Fruit fly (Drosophila melanogaster) whole organism, embryonic: Measurements from ENCODE around the gene tplus3a.

ENCODE experiments used
- Ada2b ChIP-seq: fragments of 200-800 bp; sonication (Bioruptor generic); IDR thresholded peaks from 2 replicates; pipeline ENCODE4 v1.3.6; 2022; ENCODE audit warnings: missing biosample characterization, missing genetic modification characterization
- Antp ChIP-seq: fragments of 200-800 bp; sonication (Bioruptor generic); optimal IDR thresholded peaks from 3 replicates; lab custom pipeline; 2016; ENCODE audit warnings: missing biosample characterization, missing genetic modification characterization
- Bdp1 ChIP-seq: fragments of 200-800 bp; sonication (Bioruptor generic); optimal IDR thresholded peaks from 3 replicates; lab custom pipeline; 2016; ENCODE audit warnings: missing biosample characterization, missing genetic modification characterization
- BtbVII ChIP-seq: fragments of 200-800 bp; sonication (Bioruptor generic); optimal IDR thresholded peaks from 3 replicates; lab custom pipeline; 2017; ENCODE audit warnings: missing biosample characterization, mild to moderate bottlenecking, missing genetic modification characterization
- C15 ChIP-seq: fragments of 200-800 bp; sonication (Bioruptor generic); IDR thresholded peaks from 3 replicates; pipeline ENCODE4 v1.3.6; 2022; ENCODE audit warnings: missing biosample characterization, missing genetic modification characterization
- CG10462 ChIP-seq: fragments of 200-800 bp; sonication (Bioruptor generic); optimal IDR thresholded peaks from 2 replicates; lab custom pipeline; 2016; ENCODE audit warnings: missing biosample characterization, missing genetic modification characterization
- CG11696 ChIP-seq: fragments of 200-800 bp; sonication (Bioruptor generic); IDR thresholded peaks from 2 replicates; pipeline ENCODE4 v1.3.6; 2022; ENCODE audit warnings: missing biosample characterization, missing genetic modification characterization
- CG12769 ChIP-seq: fragments of 200-800 bp; sonication (Bioruptor generic); optimal IDR thresholded peaks from 2 replicates; lab custom pipeline; 2019; ENCODE audit warnings: missing biosample characterization, mild to moderate bottlenecking, missing genetic modification characterization, moderate library complexity
- CG13424 ChIP-seq: fragments of 200-800 bp; sonication (Bioruptor generic); optimal IDR thresholded peaks from 2 replicates; lab custom pipeline; 2019; ENCODE audit warnings: missing biosample characterization, mild to moderate bottlenecking, missing genetic modification characterization, moderate library complexity
- CG14710 ChIP-seq: fragments of 200-800 bp; sonication (Bioruptor generic); optimal IDR thresholded peaks from 3 replicates; lab custom pipeline; 2019; ENCODE audit warnings: missing biosample characterization, mild to moderate bottlenecking, missing genetic modification characterization, moderate library complexity
- CG15011 ChIP-seq: fragments of 200-800 bp; sonication (Bioruptor generic); optimal IDR thresholded peaks from 3 replicates; lab custom pipeline; 2018; ENCODE audit warnings: missing biosample characterization, mild to moderate bottlenecking, missing genetic modification characterization
- CG16779 ChIP-seq: fragments of 200-800 bp; sonication (Bioruptor generic); IDR thresholded peaks from 2 replicates; pipeline ENCODE4 v1.3.6; 2022; ENCODE audit warnings: missing biosample characterization, missing genetic modification characterization
- CG16815 ChIP-seq: fragments of 200-800 bp; sonication (Bioruptor generic); optimal IDR thresholded peaks from 3 replicates; lab custom pipeline; 2017; ENCODE audit warnings: missing biosample characterization, mild to moderate bottlenecking, missing genetic modification characterization
- CG17385 ChIP-seq: fragments of 200-800 bp; sonication (Bioruptor generic); optimal IDR thresholded peaks from 3 replicates; lab custom pipeline; 2018; ENCODE audit warnings: missing biosample characterization, mild to moderate bottlenecking, missing genetic modification characterization
- CG2712 ChIP-seq: fragments of 200-800 bp; optimal IDR thresholded peaks from 3 replicates; lab custom pipeline; 2019; ENCODE audit warnings: missing biosample characterization, mild to moderate bottlenecking, missing genetic modification characterization, moderate library complexity
- CG30403 ChIP-seq: fragments of 200-800 bp; sonication (Bioruptor generic); optimal IDR thresholded peaks from 3 replicates; lab custom pipeline; 2016; ENCODE audit warnings: missing biosample characterization, missing genetic modification characterization
- CG31441 ChIP-seq: fragments of 200-800 bp; sonication (Bioruptor generic); IDR thresholded peaks from 2 replicates; pipeline ENCODE4 v1.3.6; 2022; ENCODE audit warnings: missing biosample characterization, missing genetic modification characterization
- CG4328 ChIP-seq: fragments of 200-800 bp; sonication (Bioruptor generic); optimal IDR thresholded peaks from 3 replicates; lab custom pipeline; 2017; ENCODE audit warnings: missing biosample characterization, missing genetic modification reagents, missing genetic modification characterization
- CG4404 ChIP-seq: fragments of 200-800 bp; sonication (Bioruptor generic); IDR thresholded peaks from 2 replicates; pipeline ENCODE4 v1.3.6; 2022; ENCODE audit warnings: missing biosample characterization, missing genetic modification characterization
- CG6175 ChIP-seq: fragments of 200-800 bp; sonication (Bioruptor generic); IDR thresholded peaks from 3 replicates; pipeline ENCODE4 v1.3.6; 2022; ENCODE audit warnings: missing biosample characterization, missing genetic modification characterization
- CG7556 ChIP-seq: fragments of 200-800 bp; sonication (Bioruptor generic); optimal IDR thresholded peaks from 2 replicates; lab custom pipeline; 2017; ENCODE audit warnings: missing biosample characterization, mild to moderate bottlenecking, missing genetic modification characterization
- CG7745 ChIP-seq: fragments of 200-800 bp; sonication (Bioruptor generic); optimal IDR thresholded peaks from 2 replicates; lab custom pipeline; 2018; ENCODE audit warnings: missing biosample characterization, mild to moderate bottlenecking, missing genetic modification characterization, moderate library complexity
- CG7839 ChIP-seq: fragments of 200-800 bp; sonication (Bioruptor generic); optimal IDR thresholded peaks from 3 replicates; lab custom pipeline; 2018; ENCODE audit warnings: missing biosample characterization, mild to moderate bottlenecking, missing genetic modification characterization, moderate library complexity
- CG7987 ChIP-seq: fragments of 200-800 bp; sonication (Bioruptor generic); optimal IDR thresholded peaks from 2 replicates; lab custom pipeline; 2018; ENCODE audit warnings: missing biosample characterization, mild to moderate bottlenecking, missing genetic modification characterization, moderate library complexity
- CG8359 ChIP-seq: fragments of 200-800 bp; sonication (Bioruptor generic); optimal IDR thresholded peaks from 2 replicates; lab custom pipeline; 2017; ENCODE audit warnings: missing biosample characterization, mild to moderate bottlenecking, missing genetic modification characterization, borderline replicate concordance
- CG8765 ChIP-seq: fragments of 200-800 bp; sonication (Bioruptor generic); IDR thresholded peaks from 2 replicates; pipeline ENCODE4 v1.3.6; 2022; ENCODE audit warnings: missing biosample characterization, missing genetic modification characterization
- CG8944 ChIP-seq: fragments of 200-800 bp; sonication (Bioruptor generic); optimal IDR thresholded peaks from 3 replicates; lab custom pipeline; 2016; ENCODE audit warnings: missing biosample characterization, missing genetic modification characterization
- E2f1 ChIP-seq: fragments of 200-800 bp; sonication (Bioruptor generic); IDR thresholded peaks from 2 replicates; pipeline ENCODE4 v1.3.6; 2022; ENCODE audit warnings: missing biosample characterization, missing genetic modification characterization
- Hr3 ChIP-seq: fragments of 200-800 bp; sonication (Bioruptor generic); optimal IDR thresholded peaks from 3 replicates; lab custom pipeline; 2016; ENCODE audit warnings: missing biosample characterization, missing genetic modification characterization
- Lpt ChIP-seq: fragments of >200 bp; optimal IDR thresholded peaks from 2 replicates; lab custom pipeline; 2018; ENCODE audit warnings: missing biosample characterization, missing genetic modification characterization
- Ravus ChIP-seq: fragments of 200-800 bp; sonication (Bioruptor generic); IDR thresholded peaks from 2 replicates; pipeline ENCODE4 v1.3.6; 2022; ENCODE audit warnings: missing biosample characterization, missing genetic modification characterization
- Rx ChIP-seq: fragments of 200-800 bp; sonication (Bioruptor generic); IDR thresholded peaks from 2 replicates; pipeline ENCODE4 v1.3.6; 2022; ENCODE audit warnings: missing biosample characterization, missing genetic modification characterization
- Scr ChIP-seq: fragments of 200-800 bp; sonication (Bioruptor generic); IDR thresholded peaks from 2 replicates; pipeline ENCODE4 v1.3.6; 2022; ENCODE audit warnings: missing biosample characterization, missing genetic modification characterization; ENCODE audit not compliant: partially characterized antibody
- Sox102F ChIP-seq: fragments of 200-800 bp; sonication (Bioruptor generic); optimal IDR thresholded peaks from 2 replicates; lab custom pipeline; 2018; ENCODE audit warnings: missing biosample characterization, mild to moderate bottlenecking, missing genetic modification characterization, moderate library complexity
- Sry-δ ChIP-seq: fragments of 200-800 bp; sonication (Bioruptor generic); optimal IDR thresholded peaks from 2 replicates; lab custom pipeline; 2016; ENCODE audit warnings: missing biosample characterization, missing genetic modification characterization
- Stat92E ChIP-seq, 3 experiments: fragments of >200 bp in 2 of 3; fragments of 200-800 bp in 1 of 3; sonication (Bioruptor generic) in 1 of 3; optimal IDR thresholded peaks; 2 replicates each; lab custom pipeline; 2017 to 2019; ENCODE audit warnings: missing biosample characterization in 3 of 3, missing genetic modification characterization in 3 of 3, mild to moderate bottlenecking in 1 of 3, moderate library complexity in 1 of 3
- ash1 ChIP-seq: fragments of 200-800 bp; sonication (Bioruptor generic); optimal IDR thresholded peaks from 2 replicates; lab custom pipeline; 2018; ENCODE audit warnings: missing biosample characterization, mild to moderate bottlenecking, missing genetic modification characterization
- fd102C ChIP-seq: fragments of 200-800 bp; sonication (Bioruptor generic); optimal IDR thresholded peaks from 2 replicates; lab custom pipeline; 2018; ENCODE audit warnings: missing biosample characterization, mild to moderate bottlenecking, missing genetic modification characterization, moderate library complexity
- gce ChIP-seq: fragments of 200-800 bp; sonication (Bioruptor generic); IDR thresholded peaks from 3 replicates; pipeline ENCODE4 v1.3.6; 2022; ENCODE audit warnings: missing biosample characterization, missing genetic modification characterization
- gt ChIP-seq: fragments of 200-800 bp; sonication (Bioruptor generic); IDR thresholded peaks from 2 replicates; pipeline ENCODE4 v1.3.6; 2022; ENCODE audit warnings: missing biosample characterization, missing genetic modification characterization
- ham ChIP-seq: fragments of 200-800 bp; sonication (Bioruptor generic); IDR thresholded peaks from 2 replicates; pipeline ENCODE4 v1.3.6; 2022; ENCODE audit warnings: missing biosample characterization, missing genetic modification characterization
- odd ChIP-seq: fragments of 200-800 bp; sonication (Bioruptor generic); optimal IDR thresholded peaks from 2 replicates; lab custom pipeline; 2017; ENCODE audit warnings: missing biosample characterization, mild to moderate bottlenecking, missing genetic modification characterization
- onecut ChIP-seq: fragments of 200-800 bp; sonication (Bioruptor generic); IDR thresholded peaks from 2 replicates; pipeline ENCODE4 v1.3.6; 2022; ENCODE audit warnings: missing biosample characterization, missing genetic modification characterization
- prd ChIP-seq, 3 experiments: fragments of >200 bp in 2 of 3; fragments of 200-800 bp in 1 of 3; sonication (Bioruptor generic) in 1 of 3; optimal IDR thresholded peaks in 2 of 3; IDR thresholded peaks in 1 of 3; 2 replicates in 2 of 3; 3 replicates in 1 of 3; pipeline versions ENCODE4 v1.3.6 to Lab custom; 2017 to 2022; ENCODE audit warnings: missing biosample characterization in 1 of 3, missing genetic modification characterization in 1 of 3
- sisA ChIP-seq: fragments of 200-800 bp; sonication (Bioruptor generic); IDR thresholded peaks from 2 replicates; pipeline ENCODE4 v1.3.6; 2022; ENCODE audit warnings: missing biosample characterization, missing genetic modification characterization
- slbo ChIP-seq: fragments of 200-800 bp; sonication (Bioruptor generic); IDR thresholded peaks from 2 replicates; pipeline ENCODE4 v1.3.6; 2022; ENCODE audit warnings: missing biosample characterization, missing genetic modification characterization
- sr ChIP-seq: fragments of 200-800 bp; sonication (Bioruptor generic); IDR thresholded peaks from 3 replicates; pipeline ENCODE4 v1.3.6; 2022; ENCODE audit warnings: missing biosample characterization, missing genetic modification characterization
- stc ChIP-seq: fragments of 200-800 bp; sonication (Bioruptor generic); IDR thresholded peaks from 2 replicates; pipeline ENCODE4 v1.3.6; 2022; ENCODE audit warnings: missing biosample characterization, missing genetic modification characterization
- tna ChIP-seq: fragments of 200-800 bp; sonication (Bioruptor generic); IDR thresholded peaks from 2 replicates; pipeline ENCODE4 v1.3.6; 2022; ENCODE audit warnings: missing biosample characterization, missing genetic modification characterization; ENCODE audit not compliant: partially characterized antibody
- tup ChIP-seq: fragments of 200-800 bp; sonication (Bioruptor generic); optimal IDR thresholded peaks from 2 replicates; lab custom pipeline; 2016; ENCODE audit warnings: missing biosample characterization, mild to moderate bottlenecking, missing genetic modification characterization, moderate library complexity
- vfl ChIP-seq: fragments of 200-800 bp; sonication (Bioruptor generic); optimal IDR thresholded peaks from 2 replicates; lab custom pipeline; 2016; ENCODE audit warnings: missing biosample characterization, missing genetic modification characterization

tplus3a gene

dm6 chr2L:22036877-22037276, 34.1 kb upstream of the tplus3a start (continued):
- TF ChIP-seq gce (GFP tag; lab: Robert Waterston, UW) (0 out of 3 replicates have a peak, but pooled peaks have one; percentile 40), stc (GFP tag; lab: Robert Waterston, UW) (no peak), CG8944 (GFP tag; lab: Kevin White, UChicago) (no peak), Sry-δ (GFP tag; lab: Kevin White, UChicago) (no peak), CG7987 (GFP tag; lab: Kevin White, UChicago) (no peak), odd (GFP tag; lab: Kevin White, UChicago) (peak; percentile 28), Antp (GFP tag; lab: Kevin White, UChicago) (no peak), CG17385 (GFP tag; lab: Kevin White, UChicago) (no peak), Sox102F (GFP tag; lab: Kevin White, UChicago) (no peak), CG15011 (GFP tag; lab: Kevin White, UChicago) (peak; percentile 13), prd (optimal IDR thresholded peaks at IDR 0.05; lab: Kevin White, UChicago) (no peak), prd (GFP tag; IDR thresholded peaks at IDR 0.05; lab: Robert Waterston, UW) (peak; percentile 19; the same call in 1 of the 3 replicates), CG16779 (GFP tag; lab: Robert Waterston, UW) (no peak), CG7839 (no peak), slbo (GFP tag; lab: Robert Waterston, UW) (no peak), Stat92E (GFP tag; optimal IDR thresholded peaks at IDR 0.05; lab: Kevin White, UChicago) (no peak), CG10462 (no peak), ash1 (no peak), Ravus (GFP tag; lab: Robert Waterston, UW) (no peak), CG30403 (GFP tag; lab: Kevin White, UChicago) (no peak), vfl (no peak), CG14710 (peak; percentile 68), Rx (GFP tag; lab: Robert Waterston, UW) (no peak), CG11696 (GFP tag; lab: Robert Waterston, UW) (no peak), CG4404 (GFP tag; lab: Robert Waterston, UW) (no peak), CG6175 (GFP tag; lab: Robert Waterston, UW) (no peak), CG2712 (tag; lab: Kevin White, UChicago) (no peak), CG4328 (GFP tag; lab: Kevin White, UChicago) (peak; percentile 5), tna (GFP tag; lab: Robert Waterston, UW) (no peak), CG7556 (GFP tag; lab: Kevin White, UChicago) (no peak), CG8765 (no peak), sisA (GFP tag; lab: Robert Waterston, UW) (no peak), onecut (GFP tag; lab: Robert Waterston, UW) (peak; percentile 52; the same call in 1 of the 2 replicates), Ada2b (GFP tag; lab: Robert Waterston, UW) (no peak), Lpt (no peak), Bdp1 (GFP tag; lab: Kevin White, UChicago) (no peak), sr (GFP tag; lab: Robert Waterston, UW) (no peak), BtbVII (GFP tag; lab: Kevin White, UChicago) (no peak), CG7745 (tag; lab: Kevin White, UChicago) (no peak), fd102C (GFP tag; lab: Kevin White, UChicago) (peak; percentile 62), ham (GFP tag; lab: Robert Waterston, UW) (no peak), C15 (GFP tag; lab: Robert Waterston, UW) (0 out of 3 replicates have a peak, but pooled peaks have one; percentile 7), CG12769 (no peak), CG13424 (tag; lab: Kevin White, UChicago) (peak; percentile 10), tup (GFP tag; lab: Kevin White, UChicago) (peak; percentile 4), CG16815 (GFP tag; lab: Kevin White, UChicago) (no peak), Scr (GFP tag; lab: Robert Waterston, UW) (no peak), gt (no peak), E2f1 (GFP tag; lab: Robert Waterston, UW) (no peak), CG8359 (peak; percentile 41), Hr3 (no peak), CG31441 (peak; percentile 44; the same call in 1 of the 2 replicates)
